Fruit fly (Drosophila melanogaster) whole organism, embryonic: Measurements from ENCODE around the gene CG7907.
A peak's percentile ranks its signal among the peaks of the same experiment; 100 is the strongest.

Experiments used
- CG10209 ChIP-seq: fragments of 200-800 bp; sonication (Bioruptor generic); optimal IDR thresholded peaks from 3 replicates; lab custom pipeline; 2017; ENCODE audit warnings: missing biosample characterization, mild to moderate bottlenecking, missing genetic modification characterization, missing genetic modification reagents
- CG10565 ChIP-seq: fragments of 200-800 bp; sonication (Bioruptor generic); optimal IDR thresholded peaks from 3 replicates; lab custom pipeline; 2016; ENCODE audit warnings: missing biosample characterization, mild to moderate bottlenecking, missing genetic modification characterization
- CG10979 ChIP-seq: fragments of 200-800 bp; sonication (Bioruptor generic); optimal IDR thresholded peaks from 2 replicates; lab custom pipeline; 2018; ENCODE audit warnings: missing biosample characterization, mild to moderate bottlenecking, missing genetic modification characterization, moderate library complexity
- CG11247 ChIP-seq: fragments of 200-800 bp; sonication (Bioruptor generic); IDR thresholded peaks from 2 replicates; pipeline ENCODE4 v1.3.6; 2022; ENCODE audit warnings: missing biosample characterization, missing genetic modification characterization
- CG12236 ChIP-seq: fragments of 200-800 bp; sonication (Bioruptor generic); optimal IDR thresholded peaks from 2 replicates; lab custom pipeline; 2016; ENCODE audit warnings: missing biosample characterization, missing genetic modification characterization
- CG1792 ChIP-seq: fragments of 200-800 bp; sonication (Bioruptor generic); optimal IDR thresholded peaks from 2 replicates; lab custom pipeline; 2016; ENCODE audit warnings: missing biosample characterization, missing genetic modification characterization
- CG2199 ChIP-seq: fragments of 200-800 bp; sonication (Bioruptor generic); IDR thresholded peaks from 3 replicates; pipeline ENCODE4 v1.3.6; 2022; ENCODE audit warnings: missing biosample characterization, missing genetic modification characterization
- CG32532 ChIP-seq: fragments of 200-800 bp; sonication (Bioruptor generic); IDR thresholded peaks from 2 replicates; pipeline ENCODE4 v1.3.6; 2022; ENCODE audit warnings: missing biosample characterization, missing genetic modification characterization
- CG33557 ChIP-seq: fragments of 200-800 bp; sonication (Bioruptor generic); optimal IDR thresholded peaks from 2 replicates; lab custom pipeline; 2019; ENCODE audit warnings: missing biosample characterization, mild to moderate bottlenecking, missing genetic modification characterization, moderate library complexity
- CG4328 ChIP-seq: fragments of 200-800 bp; sonication (Bioruptor generic); optimal IDR thresholded peaks from 3 replicates; lab custom pipeline; 2017; ENCODE audit warnings: missing biosample characterization, missing genetic modification reagents, missing genetic modification characterization
- CG4730 ChIP-seq: fragments of 200-800 bp; sonication (Bioruptor generic); IDR thresholded peaks from 2 replicates; pipeline ENCODE4 v1.3.6; 2022; ENCODE audit warnings: missing biosample characterization, missing genetic modification characterization
- CG7745 ChIP-seq: fragments of 200-800 bp; sonication (Bioruptor generic); optimal IDR thresholded peaks from 2 replicates; lab custom pipeline; 2018; ENCODE audit warnings: missing biosample characterization, mild to moderate bottlenecking, missing genetic modification characterization, moderate library complexity
- CG7786 ChIP-seq: fragments of 200-800 bp; sonication (Bioruptor generic); optimal IDR thresholded peaks from 2 replicates; lab custom pipeline; 2016; ENCODE audit warnings: missing biosample characterization, missing genetic modification characterization
- CG8478 ChIP-seq: fragments of >200 bp; optimal IDR thresholded peaks from 2 replicates; lab custom pipeline; 2018
- CTCF ChIP-seq: fragments of 200-800 bp; sonication (Bioruptor generic); optimal IDR thresholded peaks from 2 replicates; lab custom pipeline; 2017; ENCODE audit warnings: missing biosample characterization, mild to moderate bottlenecking, missing genetic modification characterization, moderate library complexity
- Camta ChIP-seq: fragments of 200-800 bp; sonication (Bioruptor generic); optimal IDR thresholded peaks from 2 replicates; lab custom pipeline; 2016; ENCODE audit warnings: missing biosample characterization, missing genetic modification characterization
- Dad ChIP-seq: fragments of 200-800 bp; sonication (Bioruptor generic); optimal IDR thresholded peaks from 3 replicates; lab custom pipeline; 2016; ENCODE audit warnings: missing biosample characterization, missing genetic modification characterization
- Deaf1 ChIP-seq: fragments of 200-800 bp; optimal IDR thresholded peaks from 3 replicates; lab custom pipeline; 2019; ENCODE audit warnings: missing biosample characterization, mild to moderate bottlenecking, missing genetic modification characterization, moderate library complexity
- Dll ChIP-seq: fragments of 200-800 bp; sonication (Bioruptor generic); IDR thresholded peaks from 4 replicates; pipeline ENCODE4 v1.3.6; 2022; ENCODE audit warnings: missing biosample characterization, missing genetic modification characterization; ENCODE audit not compliant: partially characterized antibody
- HLH3B ChIP-seq: fragments of 200-800 bp; sonication (Bioruptor generic); IDR thresholded peaks from 2 replicates; pipeline ENCODE4 v1.3.6; 2022; ENCODE audit warnings: missing biosample characterization, missing genetic modification characterization
- Myb ChIP-seq: fragments of 200-800 bp; sonication (Bioruptor generic); optimal IDR thresholded peaks from 2 replicates; lab custom pipeline; 2016; ENCODE audit warnings: missing biosample characterization, missing genetic modification characterization
- Neu2 ChIP-seq: fragments of 200-800 bp; sonication (Bioruptor generic); optimal IDR thresholded peaks from 3 replicates; lab custom pipeline; 2016; ENCODE audit warnings: missing biosample characterization, missing genetic modification characterization, borderline replicate concordance
- Nf-YB ChIP-seq: fragments of 200-800 bp; sonication (Bioruptor generic); optimal IDR thresholded peaks from 3 replicates; lab custom pipeline; 2019; ENCODE audit warnings: missing biosample characterization, mild to moderate bottlenecking, missing genetic modification characterization, moderate library complexity
- Scr ChIP-seq: fragments of 200-800 bp; sonication (Bioruptor generic); IDR thresholded peaks from 2 replicates; pipeline ENCODE4 v1.3.6; 2022; ENCODE audit warnings: missing biosample characterization, missing genetic modification characterization; ENCODE audit not compliant: partially characterized antibody
- abd-A ChIP-seq: fragments of 200-800 bp; sonication (Bioruptor generic); optimal IDR thresholded peaks from 3 replicates; lab custom pipeline; 2019; ENCODE audit warnings: missing biosample characterization, mild to moderate bottlenecking, missing genetic modification characterization, moderate library complexity
- al ChIP-seq: fragments of 200-800 bp; sonication (Bioruptor generic); IDR thresholded peaks from 2 replicates; pipeline ENCODE4 v1.3.6; 2022; ENCODE audit warnings: missing biosample characterization, missing genetic modification characterization
- ap ChIP-seq: fragments of 200-800 bp; sonication (Bioruptor generic); IDR thresholded peaks from 2 replicates; pipeline ENCODE4 v1.3.6; 2022; ENCODE audit warnings: missing biosample characterization, missing genetic modification characterization
- cg ChIP-seq: fragments of 200-800 bp; sonication (Bioruptor generic); optimal IDR thresholded peaks from 3 replicates; lab custom pipeline; 2019; ENCODE audit warnings: missing biosample characterization, mild to moderate bottlenecking, missing genetic modification characterization, moderate library complexity
- crc ChIP-seq: fragments of 200-800 bp; sonication (Bioruptor generic); optimal IDR thresholded peaks from 2 replicates; lab custom pipeline; 2016; ENCODE audit warnings: missing biosample characterization, missing genetic modification characterization
- croc ChIP-seq: fragments of 200-800 bp; sonication (Bioruptor generic); conservative IDR thresholded peaks from 3 replicates; pipeline ENCODE4 v1.3.6; 2022; ENCODE audit warnings: missing biosample characterization, missing genetic modification characterization
- crol ChIP-seq: fragments of 200-800 bp; sonication (Bioruptor generic); IDR thresholded peaks from 2 replicates; pipeline ENCODE4 v1.3.6; 2022; ENCODE audit warnings: missing biosample characterization, missing genetic modification characterization
- gsb-n ChIP-seq: fragments of 200-800 bp; sonication (Bioruptor generic); optimal IDR thresholded peaks from 3 replicates; lab custom pipeline; 2018; ENCODE audit warnings: missing biosample characterization, mild to moderate bottlenecking, missing genetic modification characterization
- lilli ChIP-seq: fragments of 200-800 bp; sonication (Bioruptor generic); optimal IDR thresholded peaks from 3 replicates; lab custom pipeline; 2016; ENCODE audit warnings: missing biosample characterization, missing genetic modification characterization
- lola ChIP-seq, 3 experiments: fragments of >200 bp in 2 of 3; fragments of 200-800 bp in 1 of 3; sonication (Bioruptor generic) in 1 of 3; optimal IDR thresholded peaks; 2 replicates each; lab custom pipeline; 2017 to 2019; ENCODE audit warnings: missing biosample characterization in 3 of 3, missing genetic modification characterization in 3 of 3, mild to moderate bottlenecking in 1 of 3, moderate library complexity in 1 of 3
- onecut ChIP-seq: fragments of 200-800 bp; sonication (Bioruptor generic); IDR thresholded peaks from 2 replicates; pipeline ENCODE4 v1.3.6; 2022; ENCODE audit warnings: missing biosample characterization, missing genetic modification characterization
- p53 ChIP-seq: fragments of 200-800 bp; sonication (Bioruptor generic); optimal IDR thresholded peaks from 2 replicates; lab custom pipeline; 2016; ENCODE audit warnings: missing biosample characterization, missing genetic modification characterization
- pros ChIP-seq: fragments of 200-800 bp; sonication (Bioruptor generic); optimal IDR thresholded peaks from 3 replicates; lab custom pipeline; 2019; ENCODE audit warnings: missing biosample characterization, mild to moderate bottlenecking, missing genetic modification characterization, moderate library complexity
- scrt ChIP-seq: fragments of 200-800 bp; sonication (Bioruptor generic); optimal IDR thresholded peaks from 2 replicates; lab custom pipeline; 2018; ENCODE audit warnings: missing biosample characterization, mild to moderate bottlenecking, missing genetic modification characterization, moderate library complexity
- seq ChIP-seq: fragments of 200-800 bp; sonication (Bioruptor generic); IDR thresholded peaks from 2 replicates; pipeline ENCODE4 v1.3.6; 2022; ENCODE audit warnings: missing biosample characterization, missing genetic modification characterization
- sisA ChIP-seq: fragments of 200-800 bp; sonication (Bioruptor generic); IDR thresholded peaks from 2 replicates; pipeline ENCODE4 v1.3.6; 2022; ENCODE audit warnings: missing biosample characterization, missing genetic modification characterization
- slou ChIP-seq: fragments of 200-800 bp; sonication (Bioruptor generic); optimal IDR thresholded peaks from 3 replicates; lab custom pipeline; 2016; ENCODE audit warnings: missing biosample characterization, missing genetic modification characterization
- tll ChIP-seq, 2 experiments: fragments of 200-800 bp in 1 of 2; fragments of >200 bp in 1 of 2; sonication (Bioruptor generic) in 1 of 2; optimal IDR thresholded peaks; 2 replicates each; lab custom pipeline; 2017 to 2019; ENCODE audit warnings: missing biosample characterization in 2 of 2, missing genetic modification characterization in 2 of 2, mild to moderate bottlenecking in 1 of 2, moderate library complexity in 1 of 2
- unc-4 ChIP-seq: fragments of 200-800 bp; sonication (Bioruptor generic); IDR thresholded peaks from 2 replicates; pipeline ENCODE4 v1.3.6; 2022; ENCODE audit warnings: missing biosample characterization, missing genetic modification characterization; ENCODE audit not compliant: partially characterized antibody
- vvl ChIP-seq: fragments of 200-800 bp; sonication (Bioruptor generic); IDR thresholded peaks from 2 replicates; pipeline ENCODE4 v1.3.6; 2022; ENCODE audit warnings: missing biosample characterization, missing genetic modification characterization
- zen ChIP-seq: fragments of 200-800 bp; sonication (Bioruptor generic); optimal IDR thresholded peaks from 3 replicates; lab custom pipeline; 2018; ENCODE audit warnings: missing biosample characterization, mild to moderate bottlenecking, missing genetic modification characterization, moderate library complexity
- zfh1 ChIP-seq: fragments of 200-800 bp; sonication (Bioruptor generic); IDR thresholded peaks from 3 replicates; pipeline ENCODE4 v1.3.6; 2022; ENCODE audit warnings: missing biosample characterization, missing genetic modification characterization

CG7907 gene

dm6 chr3R:21419932-21420331 is 16.4 kb downstream of the CG7907 start (continued):
- TF ChIP-seq CG33557 (GFP tag; lab: Kevin White, UChicago) (no peak), CG1792 (GFP tag; lab: Kevin White, UChicago) (no peak)

DNA sequence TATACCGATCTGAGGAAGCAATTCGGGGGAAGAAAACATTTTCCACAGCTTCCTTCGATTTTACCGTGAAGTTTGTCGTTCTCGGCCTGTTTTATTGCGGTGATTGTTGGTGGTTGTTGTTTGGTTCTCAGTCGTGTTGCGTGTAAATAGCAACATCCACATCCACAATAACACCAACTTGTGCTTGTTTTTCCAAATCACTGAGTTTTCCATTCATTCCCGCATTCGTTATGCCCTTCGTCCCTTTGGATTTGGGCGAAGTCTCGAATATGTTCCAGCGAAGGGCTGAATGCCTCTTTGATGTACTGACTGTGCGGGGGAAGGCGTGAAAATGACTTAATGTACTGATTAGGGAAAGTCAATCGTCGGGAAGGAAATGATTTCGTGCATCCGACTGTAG is 23.3 kb downstream of the CG7907 start:
- peak in 1 of 2 experiments; percentile 88 for TF ChIP-seq tll (GFP tag; optimal IDR thresholded peaks at IDR 0.05; lab: Kevin White, UChicago)
- TF ChIP-seq CG2199 = peak; percentile 68; the same call in 2 of the 3 replicates
- TF ChIP-seq zfh1 (GFP tag; lab: Robert Waterston, UW) = no peak
- TF ChIP-seq crc = no peak
- TF ChIP-seq Nf-YB = peak; percentile 12
- TF ChIP-seq pros (GFP tag; lab: Kevin White, UChicago) = peak; percentile 55
- peak; percentile 30; the same call in 1 of the 2 replicates for TF ChIP-seq crol (GFP tag; lab: Robert Waterston, UW)
- TF ChIP-seq gsb-n = peak; percentile 86
- TF ChIP-seq abd-A (tag; lab: Kevin White, UChicago) = peak; percentile 5
- TF ChIP-seq slou (GFP tag; lab: Kevin White, UChicago) = no peak
- TF ChIP-seq lilli = no peak

DNA sequence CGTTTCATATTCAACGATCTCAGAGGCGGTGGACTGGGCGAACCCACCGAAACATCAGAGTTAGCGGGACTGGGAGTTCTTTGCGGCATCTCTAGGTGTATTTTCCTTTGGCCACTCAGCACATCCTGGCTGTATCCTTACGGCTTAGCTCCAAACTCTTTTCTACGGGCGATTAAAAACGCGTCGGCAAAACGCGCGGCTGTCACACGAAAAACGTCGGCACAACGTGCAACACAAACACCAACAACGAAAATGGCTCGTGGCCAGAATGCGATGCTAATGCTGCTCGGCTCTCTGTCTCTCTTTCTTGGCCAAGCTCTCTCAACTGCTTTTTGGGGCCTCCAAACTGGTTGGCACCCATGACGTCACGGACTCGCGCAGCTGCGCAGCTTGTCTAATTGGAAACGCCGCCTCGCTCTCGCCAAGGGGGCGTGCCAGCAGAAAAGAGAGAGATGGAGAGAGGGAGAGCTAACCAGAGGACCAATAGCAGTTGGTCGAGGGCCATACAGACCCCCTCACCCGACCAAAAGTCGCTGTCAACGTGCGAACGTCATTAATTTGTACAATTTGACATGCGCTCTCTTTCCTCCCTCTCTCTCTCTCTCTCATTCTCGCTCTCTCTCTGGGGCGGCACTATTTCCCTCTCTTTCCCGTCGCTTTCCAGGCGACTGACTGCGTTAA is 30.5 kb downstream of the CG7907 start, which contains the start of gene lbl:
lbl (minus strand) TSS at position 255 of the 681 bp plus-strand sequence.
- no peak for TF ChIP-seq zfh1 (GFP tag; lab: Robert Waterston, UW)
- TF ChIP-seq Camta (GFP tag; lab: Kevin White, UChicago) = no peak
- 0 out of 2 replicates have a peak, but pooled peaks have one; percentile 34 for TF ChIP-seq unc-4 (GFP tag; lab: Robert Waterston, UW)
- TF ChIP-seq CTCF (GFP tag; lab: Kevin White, UChicago) = no peak
- no peak for TF ChIP-seq CG12236
- TF ChIP-seq HLH3B (GFP tag; lab: Robert Waterston, UW) = no peak
- no peak for TF ChIP-seq croc (GFP tag; lab: Robert Waterston, UW)
- peak; percentile 70 for TF ChIP-seq Deaf1 (tag; lab: Kevin White, UChicago)
- no peak for TF ChIP-seq CG10565 (GFP tag; lab: Kevin White, UChicago)
- no peak for TF ChIP-seq ap
- TF ChIP-seq sisA (GFP tag; lab: Robert Waterston, UW) = no peak
- TF ChIP-seq lilli = no peak
- TF ChIP-seq CG4328 (GFP tag; lab: Kevin White, UChicago) = no peak
- TF ChIP-seq lola (GFP tag; optimal IDR thresholded peaks at IDR 0.05; lab: Kevin White, UChicago) = no peak
- TF ChIP-seq Neu2 (GFP tag; lab: Kevin White, UChicago) = no peak
- TF ChIP-seq CG8478 = peak; percentile 92
- no peak for TF ChIP-seq CG7786 (GFP tag; lab: Kevin White, UChicago)
- TF ChIP-seq scrt (GFP tag; lab: Kevin White, UChicago) = no peak
- peak; percentile 44 for TF ChIP-seq CG7745 (tag; lab: Kevin White, UChicago)
- no peak for TF ChIP-seq Dad (GFP tag; lab: Kevin White, UChicago)
- TF ChIP-seq Scr (GFP tag; lab: Robert Waterston, UW) = peak; percentile 36
- no peak for TF ChIP-seq al (GFP tag; lab: Robert Waterston, UW)
- peak; percentile 71 for TF ChIP-seq seq (GFP tag; lab: Robert Waterston, UW)
- TF ChIP-seq CG10209 (GFP tag; lab: Kevin White, UChicago) = no peak
- peak; percentile 6 for TF ChIP-seq zen (tag; lab: Kevin White, UChicago)
- no peak for TF ChIP-seq p53 (GFP tag; lab: Kevin White, UChicago)
- TF ChIP-seq Myb = no peak
- peak; percentile 85 for TF ChIP-seq abd-A (tag; lab: Kevin White, UChicago)
- no peak for TF ChIP-seq CG10979 (tag; lab: Kevin White, UChicago)
- peak; percentile 68; the same call in 2 of the 4 replicates for TF ChIP-seq Dll (GFP tag; lab: Robert Waterston, UW)
- no peak; the same call in 1 of the 2 replicates for TF ChIP-seq onecut (GFP tag; lab: Robert Waterston, UW)
- peak; percentile 92 for TF ChIP-seq crol (GFP tag; lab: Robert Waterston, UW)
- TF ChIP-seq CG11247 (GFP tag; lab: Robert Waterston, UW) = no peak
- TF ChIP-seq CG32532 (GFP tag; lab: Robert Waterston, UW) = peak; percentile 30; the same call in 1 of the 2 replicates
- peak; percentile 75; the same call in 1 of the 2 replicates for TF ChIP-seq vvl (GFP tag; lab: Robert Waterston, UW)
- peak; percentile 28 for TF ChIP-seq cg (GFP tag; lab: Kevin White, UChicago)
- TF ChIP-seq tll (GFP tag; optimal IDR thresholded peaks at IDR 0.05; lab: Kevin White, UChicago) = no peak
- no peak for TF ChIP-seq CG4730 (GFP tag; lab: Robert Waterston, UW)
